Worm (Caenorhabditis elegans) whole organism, late embryonic: ENCODE results near the gene set-21.

Source experiments
- ceh-2 ChIP-seq: sonication (generic microtip); optimal IDR thresholded peaks from 2 replicates; lab custom pipeline; 2016; ENCODE audit warnings: missing genotype, missing genetic modification characterization, missing compliant biosample characterization
- ceh-45 ChIP-seq: fragments of 200-800 bp; sonication (Bioruptor generic); IDR thresholded peaks from 2 replicates; pipeline ENCODE4 v1.3.6; 2022; ENCODE audit warnings: missing genetic modification reagents, missing genetic modification characterization, missing compliant biosample characterization
- eyg-1 ChIP-seq: sonication (generic microtip); optimal IDR thresholded peaks from 2 replicates; lab custom pipeline; 2016; ENCODE audit warnings: missing genotype, missing genetic modification characterization, missing compliant biosample characterization
- fkh-10 ChIP-seq: fragments of 150-350 bp; optimal IDR thresholded peaks from 2 replicates; lab custom pipeline; 2014; ENCODE audit warnings: missing biosample characterization, missing genetic modification reagents, missing genetic modification characterization
- hlh-15 ChIP-seq: sonication (generic microtip); optimal IDR thresholded peaks from 2 replicates; lab custom pipeline; 2016; ENCODE audit warnings: missing genetic modification characterization, missing compliant biosample characterization
- hlh-30 ChIP-seq: sonication (generic microtip); optimal IDR thresholded peaks from 2 replicates; lab custom pipeline; 2017; ENCODE audit warnings: antibody characterized with exemption, missing genetic modification characterization, missing compliant biosample characterization; ENCODE audit not compliant: insufficient read depth
- pat-9 ChIP-seq: fragments of 200-800 bp; sonication (Bioruptor generic); optimal IDR thresholded peaks from 2 replicates; lab custom pipeline; 2018; ENCODE audit warnings: mild to moderate bottlenecking, missing genetic modification characterization, moderate library complexity, missing compliant biosample characterization
- rnt-1 ChIP-seq: sonication (generic microtip); optimal IDR thresholded peaks from 2 replicates; lab custom pipeline; 2016; ENCODE audit warnings: missing genetic modification characterization, missing compliant biosample characterization
- tbx-2 ChIP-seq: sonication (generic microtip); optimal IDR thresholded peaks from 2 replicates; lab custom pipeline; 2016; ENCODE audit warnings: missing genetic modification characterization, missing compliant biosample characterization

DNA sequence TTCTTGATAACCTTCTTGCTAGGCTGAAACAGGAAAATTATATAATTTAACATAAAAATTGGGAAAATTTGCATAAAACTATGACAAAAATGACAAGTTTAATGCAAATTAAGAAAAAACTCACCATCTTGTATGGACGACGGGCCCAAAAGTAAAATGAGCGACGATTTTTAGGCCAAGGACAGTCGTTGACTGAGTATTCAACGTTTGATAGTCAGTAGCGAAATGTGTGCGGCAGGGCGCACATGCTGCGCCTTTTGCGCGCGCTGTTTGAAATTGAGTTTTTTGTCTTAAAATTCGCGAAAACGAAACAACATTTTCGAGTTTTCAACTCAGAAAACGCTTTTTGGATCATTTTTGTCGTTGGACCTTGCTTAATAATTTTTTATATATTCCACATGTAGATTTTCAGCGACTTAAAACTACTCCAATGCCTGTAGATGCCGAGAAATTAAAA, at the start of gene set-21, which contains the start of gene rpl-7A:
- TF ChIP-seq ceh-2 (tag; lab: Kevin White, UChicago) (peak; percentile 15), fkh-10 (GFP tag; lab: Kevin White, UChicago) (no peak), hlh-30 (tag; lab: Kevin White, UChicago) (peak; percentile 43), pat-9 (tag; lab: Kevin White, UChicago) (no peak), hlh-15 (tag; lab: Kevin White, UChicago) (no peak), ceh-45 (GFP tag; lab: Robert Waterston, UW) (peak; percentile 13; the same call in 1 of the 2 replicates), eyg-1 (no peak), tbx-2 (tag; lab: Kevin White, UChicago) (peak; percentile 80), rnt-1 (tag; lab: Kevin White, UChicago) (peak; percentile 68)
